Fruit fly (Drosophila melanogaster): ENCODE measurements around the gene syd.

The syd gene

DNA sequence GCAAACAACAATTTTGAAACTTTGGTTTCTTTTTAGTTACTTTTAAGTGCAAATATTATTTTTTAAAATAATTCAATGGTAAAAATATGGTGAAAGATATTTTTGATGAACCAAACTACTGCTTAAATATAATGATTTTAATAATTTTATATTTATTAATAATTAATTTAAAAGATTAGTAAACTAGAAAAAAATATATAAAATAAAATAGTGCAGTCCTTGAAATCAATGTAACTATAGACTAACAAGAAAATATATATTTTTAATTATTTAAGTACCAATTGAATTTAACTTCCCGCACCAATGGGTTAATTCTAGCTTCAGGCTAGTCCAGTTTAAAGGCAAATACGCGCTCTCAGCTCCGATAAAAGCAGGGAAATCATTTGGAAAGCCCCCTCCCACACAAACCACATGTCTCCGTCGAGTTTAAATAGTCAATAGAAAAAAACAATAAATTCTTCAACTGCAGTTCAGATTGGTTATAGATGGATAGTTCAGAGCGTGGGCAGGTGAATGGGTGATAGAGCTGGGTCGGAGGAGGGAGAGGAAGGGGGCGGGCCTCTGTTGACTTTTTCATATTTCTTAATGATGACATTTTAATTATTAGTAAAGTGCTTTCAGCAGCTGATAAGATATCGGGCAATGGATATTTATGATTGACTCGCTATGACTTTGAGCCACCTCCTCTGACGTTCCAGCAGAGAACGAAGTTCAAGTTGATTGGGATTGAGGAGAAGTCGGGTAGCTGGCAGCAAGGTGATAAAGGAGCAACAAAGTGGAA is 26.2 kb upstream of the syd start:
- peak; percentile 7 for TF ChIP-seq noc (tag; optimal IDR thresholded peaks at IDR 0.05)

DNA sequence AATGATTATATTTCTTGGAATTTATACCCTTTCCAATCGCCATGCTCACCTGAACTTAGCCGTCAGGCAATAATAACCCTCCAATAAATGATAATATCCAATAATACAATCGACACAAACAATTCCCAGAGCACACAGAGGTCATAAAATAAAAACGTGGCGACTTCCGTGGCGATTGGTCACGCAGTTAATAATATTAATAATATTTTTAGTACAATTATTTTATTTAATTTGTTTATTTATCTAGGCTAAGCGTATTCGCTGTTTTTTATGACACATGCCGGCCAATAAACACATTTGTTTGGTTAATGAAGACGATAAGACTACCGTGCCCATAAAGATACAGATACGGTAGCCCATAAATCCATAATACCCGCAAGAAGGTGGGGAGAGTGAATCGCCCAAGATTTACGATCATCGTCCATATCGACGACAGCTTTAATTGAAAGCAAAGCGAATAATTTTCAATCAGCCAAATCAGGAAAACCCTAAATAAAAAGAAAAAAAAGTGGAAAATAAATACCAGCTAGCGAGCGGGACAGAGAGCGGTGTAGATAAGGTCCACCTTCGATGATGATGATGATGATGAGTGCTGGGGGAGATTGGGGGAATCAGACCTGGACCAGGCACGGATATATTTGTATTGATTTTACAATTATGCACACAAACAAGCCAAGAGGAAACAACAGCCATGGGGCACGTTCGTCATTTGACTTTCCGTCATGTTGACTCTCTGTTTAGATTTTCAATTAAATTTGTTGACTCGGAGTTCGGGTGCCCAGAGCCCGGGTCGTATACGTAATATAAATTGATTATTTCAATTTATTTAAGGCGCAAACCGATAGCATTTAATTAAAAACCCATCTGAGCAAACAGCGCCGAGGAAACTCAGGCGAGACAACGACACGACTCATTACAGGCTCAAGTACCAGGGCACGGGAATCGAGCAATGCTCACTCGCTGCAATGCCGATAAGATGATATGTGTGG is 25.1 kb upstream of the syd start:
- TF ChIP-seq noc (tag; optimal IDR thresholded peaks at IDR 0.05): peak; percentile 97

DNA sequence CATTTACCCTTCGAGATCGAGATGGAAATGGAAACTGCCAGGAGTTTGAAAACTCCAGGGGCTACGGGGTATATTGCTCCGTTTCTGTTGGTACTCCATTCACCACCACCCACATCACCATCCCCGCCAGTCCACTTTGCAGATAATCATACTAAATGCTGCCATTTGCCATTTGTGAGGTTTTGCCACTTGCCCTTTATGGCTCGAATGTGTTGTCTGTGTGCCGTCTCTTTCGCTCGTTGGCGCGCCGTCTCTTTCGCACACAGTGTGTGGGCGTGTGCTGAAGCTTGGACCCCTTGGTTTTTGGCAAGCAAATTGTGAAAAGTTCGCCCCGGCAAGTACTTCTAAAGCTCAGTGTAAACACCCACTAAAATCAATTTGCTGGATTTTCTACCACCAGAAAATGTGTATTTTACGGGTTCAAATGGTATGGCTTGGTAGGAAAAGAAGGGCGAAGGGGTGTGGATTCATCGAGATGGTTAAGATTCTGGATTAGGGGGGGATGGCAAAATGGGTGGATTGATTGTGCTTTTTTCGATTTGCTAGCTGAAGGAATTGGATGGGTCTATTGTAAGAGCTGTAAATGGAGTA is 22.8 kb upstream of the syd start:
- no peak for TF ChIP-seq noc (tag; optimal IDR thresholded peaks at IDR 0.05)

DNA sequence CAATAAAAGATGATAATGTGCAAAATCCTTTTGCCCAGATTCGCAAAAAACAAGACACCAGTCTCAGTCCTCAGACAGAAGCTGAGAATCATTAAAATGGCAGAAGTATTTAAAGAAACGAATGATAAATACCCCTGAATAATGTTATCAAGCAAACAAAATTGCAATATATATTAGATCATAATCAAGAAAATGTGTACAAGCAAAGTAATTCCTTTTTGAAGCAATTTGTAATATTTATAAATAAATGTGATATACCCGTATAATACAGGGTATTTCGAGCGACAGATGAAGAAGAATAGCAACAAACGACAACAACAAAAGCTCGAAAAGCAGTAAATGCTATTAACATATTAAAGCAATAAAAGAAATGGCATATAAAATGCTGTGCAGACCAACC is 22.2 kb upstream of the syd start:
- TF ChIP-seq noc (tag; optimal IDR thresholded peaks at IDR 0.05): no peak

DNA sequence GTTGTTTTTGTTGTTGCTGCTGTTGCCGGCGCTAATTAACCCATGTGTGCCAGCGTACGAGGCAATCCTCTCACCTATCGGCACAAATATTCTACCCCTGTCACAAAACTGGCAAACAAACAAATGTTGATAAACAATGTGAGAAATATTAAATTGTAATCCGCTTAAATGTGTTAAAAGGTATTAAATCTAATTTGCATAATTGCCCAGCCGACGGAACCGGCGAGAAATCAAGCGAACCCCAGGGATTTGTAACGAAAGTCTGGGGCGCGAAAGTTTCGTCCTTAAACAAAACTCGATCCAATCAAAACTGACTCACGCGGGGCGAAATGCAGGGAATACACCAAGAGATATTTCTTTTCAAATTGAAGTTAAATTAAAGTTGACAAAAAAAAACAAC is 20.8 kb upstream of the syd start:
- TF ChIP-seq noc (tag; optimal IDR thresholded peaks at IDR 0.05): no peak

DNA sequence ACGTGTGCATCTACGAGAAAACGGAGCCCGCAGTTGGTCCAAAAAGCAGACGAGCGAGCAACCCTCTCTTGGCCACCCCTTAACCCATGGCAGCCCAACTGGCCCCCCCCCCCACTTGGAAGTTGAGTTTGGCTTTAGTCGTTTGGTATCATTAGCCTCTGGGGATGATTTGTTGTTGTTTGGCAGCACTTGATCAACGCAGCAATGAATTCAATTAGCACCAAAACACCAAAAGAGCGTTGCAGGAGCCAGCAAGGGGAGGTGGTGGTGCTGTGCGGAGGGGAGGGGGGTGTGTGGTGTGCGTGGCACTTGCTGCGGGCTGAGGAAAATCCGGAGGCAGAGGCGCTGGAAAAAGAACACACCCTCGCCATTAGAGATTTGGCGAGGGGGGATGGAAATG is 19.0 kb upstream of the syd start:
- TF ChIP-seq noc (tag; optimal IDR thresholded peaks at IDR 0.05): no peak

DNA sequence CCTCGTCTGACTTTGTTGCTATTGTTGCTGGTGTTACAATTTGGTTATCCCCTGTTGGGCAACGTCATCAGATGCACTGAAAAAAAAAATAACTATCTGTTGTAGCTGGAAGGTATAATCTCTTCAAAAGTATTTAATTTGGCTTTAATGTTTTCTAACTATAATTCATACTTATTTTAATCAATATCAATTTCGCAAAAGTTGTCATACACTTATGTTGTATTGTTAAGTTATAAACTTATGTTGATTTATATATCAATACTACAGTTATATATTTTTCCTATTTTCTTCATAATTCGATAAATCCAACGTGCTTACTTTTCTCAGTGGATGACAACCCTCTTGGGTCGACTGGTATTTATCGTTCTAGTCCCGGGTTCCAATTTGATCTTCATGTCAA is 17.8 kb upstream of the syd start:
- TF ChIP-seq noc (tag; optimal IDR thresholded peaks at IDR 0.05): no peak

DNA sequence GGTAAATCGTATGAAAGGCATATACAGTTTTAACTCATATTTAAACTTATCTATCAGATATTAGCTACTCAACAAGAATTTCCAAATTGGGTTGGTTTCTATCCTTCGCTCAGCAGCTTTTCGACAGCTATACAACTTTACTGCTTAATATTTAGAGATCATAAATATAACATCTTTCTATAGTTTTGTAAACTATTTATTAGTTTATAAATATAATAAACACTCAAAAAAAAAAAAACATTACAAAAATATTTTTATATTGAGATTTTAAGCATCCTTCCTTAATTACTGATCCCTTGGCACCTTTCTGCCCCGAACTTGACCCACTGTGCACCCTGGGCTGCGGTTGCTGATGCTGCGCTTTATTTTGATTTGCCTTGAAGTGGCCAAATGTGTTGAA is 17.1 kb upstream of the syd start:
- TF ChIP-seq noc (tag; optimal IDR thresholded peaks at IDR 0.05): no peak

DNA sequence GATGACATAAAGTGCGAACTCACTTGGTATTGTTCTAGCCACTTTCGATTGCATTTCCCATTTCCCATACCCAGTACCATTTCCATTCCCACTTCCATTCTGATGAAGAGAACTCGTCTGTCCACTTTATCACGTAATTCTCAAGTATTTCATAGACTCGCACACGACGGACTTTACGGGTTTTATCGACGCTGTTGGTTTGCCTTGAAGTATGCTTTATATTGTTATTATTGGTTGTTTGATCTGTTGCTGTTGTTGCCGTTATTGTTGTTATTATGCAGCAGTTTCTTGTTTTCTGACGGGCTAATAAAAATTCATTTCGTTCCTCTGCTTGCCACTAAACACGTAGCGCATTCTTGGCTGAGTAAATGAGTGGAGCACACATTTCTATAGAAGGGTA is 16.6 kb upstream of the syd start:
- no peak for TF ChIP-seq noc (tag; optimal IDR thresholded peaks at IDR 0.05)

DNA sequence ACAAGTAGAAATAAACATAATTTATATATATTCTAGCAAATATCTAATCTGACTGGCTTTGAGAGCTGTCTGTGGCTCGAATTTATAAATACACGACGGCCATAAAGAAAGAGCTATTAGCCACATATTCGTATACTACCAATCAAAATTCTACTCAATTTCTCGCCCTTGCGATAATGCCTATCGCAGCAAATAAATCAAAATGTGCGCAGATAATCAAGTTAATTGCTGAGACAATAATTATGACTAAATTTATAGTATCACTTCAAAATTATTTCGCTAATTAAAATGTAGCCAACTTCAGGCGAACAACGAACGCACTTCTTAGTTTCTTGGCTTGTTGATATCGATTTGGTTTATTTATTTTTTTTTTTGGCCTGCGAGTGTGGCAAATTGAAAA is 15.9 kb upstream of the syd start:
- TF ChIP-seq noc (tag; optimal IDR thresholded peaks at IDR 0.05): peak; percentile 98

DNA sequence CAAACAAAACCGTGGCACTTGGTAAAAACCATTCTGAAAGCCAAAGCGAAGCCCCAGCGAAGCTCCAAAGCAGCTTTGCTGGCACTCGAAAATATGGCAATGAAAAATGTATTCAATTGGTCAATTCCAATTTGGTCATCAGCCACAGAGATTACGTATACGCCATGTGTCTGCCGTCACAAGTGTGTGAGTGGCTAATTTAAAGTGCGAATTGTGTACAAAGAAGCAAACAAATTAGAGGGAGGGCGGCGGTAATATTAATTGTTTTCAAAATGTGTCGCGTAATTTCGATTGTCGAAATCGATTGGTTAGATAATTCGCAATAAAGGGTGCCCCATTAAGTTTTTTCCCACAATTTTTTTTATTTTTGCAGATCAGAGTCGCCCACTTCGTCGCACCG is 13.9 kb upstream of the syd start:
- no peak for TF ChIP-seq noc (tag; optimal IDR thresholded peaks at IDR 0.05)

DNA sequence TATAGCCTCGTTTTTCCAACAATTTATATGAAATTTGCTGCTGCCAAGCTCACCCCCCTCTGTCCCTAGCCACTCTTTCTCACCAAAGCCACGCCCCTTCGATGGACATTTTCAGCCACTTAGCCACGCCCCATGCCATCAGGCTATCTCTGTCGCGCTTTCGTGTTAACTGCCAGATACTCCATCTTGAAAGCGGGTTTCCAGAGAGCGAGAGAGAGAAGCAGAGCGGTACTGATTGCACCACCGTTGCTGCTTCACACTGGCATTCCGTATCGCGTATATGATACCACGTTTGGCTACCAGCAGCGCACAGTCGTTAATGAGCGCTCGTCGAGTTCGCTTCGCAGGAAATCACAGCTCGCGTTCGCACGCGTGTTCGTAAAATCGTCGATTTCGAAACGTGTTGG is 12.0 kb upstream of the syd start, which contains the start of gene exex:
TSS of gene exex (plus strand) at position 307 of the 407 bp plus-strand sequence.
- TF ChIP-seq noc (tag; optimal IDR thresholded peaks at IDR 0.05): peak; percentile 63

DNA sequence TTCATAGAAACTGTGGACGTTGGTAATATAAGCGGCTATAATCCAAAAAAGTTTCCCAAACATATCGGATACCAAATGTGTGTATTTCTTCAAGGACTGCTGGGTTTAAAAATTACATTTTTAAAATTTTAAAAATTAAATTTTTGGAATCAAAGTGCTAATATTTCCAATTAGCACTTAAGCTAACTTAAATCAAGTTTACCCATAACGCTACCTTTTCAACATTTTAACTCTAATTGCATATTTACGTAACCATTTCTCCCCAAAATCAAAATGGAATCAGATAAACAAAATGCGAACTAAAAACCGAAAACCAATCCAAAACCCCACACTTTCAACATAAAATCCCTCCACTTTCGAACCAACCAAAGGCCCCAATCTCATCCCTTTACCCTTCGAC is 10.3 kb upstream of the syd start, which contains the start of gene CG43880:
TSS of gene CG43880 (minus strand) at position 101 of the 400 bp plus-strand sequence.
- no peak for TF ChIP-seq noc (tag; optimal IDR thresholded peaks at IDR 0.05)

DNA sequence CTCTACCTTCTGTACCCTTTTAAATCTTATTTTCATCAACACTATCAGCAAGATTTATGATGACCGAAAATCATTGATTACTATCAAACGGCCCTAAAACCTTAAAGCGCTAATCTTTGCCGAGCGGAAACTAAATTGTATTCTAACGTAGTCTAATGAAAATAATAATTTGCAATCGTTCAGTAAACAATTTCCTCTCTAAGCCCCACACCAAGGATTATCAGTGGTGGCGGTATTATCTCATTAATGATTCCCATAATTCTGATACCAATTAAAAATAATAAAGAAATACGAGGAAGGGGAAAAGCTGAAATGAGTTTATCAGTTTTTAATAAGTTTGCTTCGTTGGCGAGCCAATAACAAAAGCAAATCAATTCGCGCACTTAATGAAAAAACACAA is 8.0 kb upstream of the syd start:
- TF ChIP-seq noc (tag; optimal IDR thresholded peaks at IDR 0.05): peak; percentile 4

DNA sequence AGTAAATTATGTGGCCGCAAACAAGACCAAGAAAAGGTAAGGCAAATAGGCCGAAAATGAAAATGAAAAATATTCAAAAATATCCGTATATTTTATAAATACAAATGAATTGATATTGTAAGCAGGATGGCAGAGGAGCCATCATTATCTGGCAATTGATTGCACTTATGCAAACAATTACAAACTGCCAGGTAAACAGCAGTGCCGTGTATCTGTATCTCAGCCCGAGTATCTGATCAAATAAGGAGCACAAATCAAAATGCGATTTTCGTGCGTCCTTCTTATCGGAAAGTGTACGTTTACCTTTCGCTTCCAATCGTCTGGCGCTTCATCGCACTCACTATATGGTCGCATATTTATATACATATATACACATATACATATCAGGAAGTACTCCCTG is 7.1 kb upstream of the syd start:
- TF ChIP-seq noc (tag; optimal IDR thresholded peaks at IDR 0.05): no peak

DNA sequence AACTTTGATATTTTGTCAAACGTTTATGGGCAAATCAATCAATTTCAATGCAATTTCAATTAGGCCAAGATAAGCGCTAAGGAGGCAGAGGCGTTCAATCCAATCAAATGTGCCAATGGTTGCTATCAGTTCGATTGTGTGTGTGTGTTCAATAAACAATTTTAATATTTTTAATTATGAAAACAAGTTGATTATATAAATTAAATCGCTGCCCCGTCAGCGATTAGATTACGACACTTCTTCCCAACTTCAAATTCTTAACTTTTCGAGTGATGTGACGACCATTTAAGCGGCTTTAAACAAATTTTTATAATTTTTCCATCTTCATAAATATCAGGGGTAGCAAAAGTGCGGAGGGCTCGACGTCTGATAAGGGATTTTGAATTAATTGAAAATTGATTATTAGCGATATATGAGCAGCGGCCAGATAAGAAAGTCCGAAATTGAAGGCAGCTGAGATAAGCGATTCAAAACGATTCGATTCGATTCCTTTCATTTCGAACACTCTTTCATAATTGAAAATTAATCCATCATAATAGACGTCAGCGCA is 6.6 kb upstream of the syd start:
- peak; percentile 91 for TF ChIP-seq noc (tag; optimal IDR thresholded peaks at IDR 0.05)
